ENCODE assay signal across 1 fruit fly cellular context in genomic region chr3R:23280806-23281257, dm6.
TF ChIP-seq lines count a peak whose summit lies in the region.

orb (minus strand) TSS chr3R:23280856.
Cdc16 (plus strand) TSS chr3R:23281201.

TF ChIP-seq in whole organism, embryonic, 481 proteins besides CTCF, POLR2A, EP300 and RAD21 (continued from another document):
- peak; percentile 94 for TF ChIP-seq NFAT (GFP tag; IDR thresholded peaks at IDR 0.05; lab: Robert Waterston, UW)
- TF ChIP-seq CG11085 (GFP tag; IDR thresholded peaks at IDR 0.05; lab: Robert Waterston, UW): peak; percentile 87
- TF ChIP-seq Sry-δ (GFP tag; optimal IDR thresholded peaks at IDR 0.05; lab: Kevin White, UChicago): peak; percentile 38
- peak; percentile 65 for TF ChIP-seq CG12104 (GFP tag; optimal IDR thresholded peaks at IDR 0.05; lab: Kevin White, UChicago)
- no peak; the same call in 1 of the 2 replicates for TF ChIP-seq sna (GFP tag; IDR thresholded peaks at IDR 0.05; lab: Robert Waterston, UW; ENCODE audit: partially characterized antibody)
- no peak for TF ChIP-seq Hey (tag; optimal IDR thresholded peaks at IDR 0.05; lab: Kevin White, UChicago)
- peak; percentile 82 for TF ChIP-seq Max (GFP tag; optimal IDR thresholded peaks at IDR 0.05; lab: Kevin White, UChicago)
- TF ChIP-seq Ada2b (GFP tag; IDR thresholded peaks at IDR 0.05; lab: Robert Waterston, UW): peak; percentile 91
- no peak for TF ChIP-seq Lpt (GFP tag; optimal IDR thresholded peaks at IDR 0.05; lab: Kevin White, UChicago)
- no peak for TF ChIP-seq CG6791 (GFP tag; IDR thresholded peaks at IDR 0.05; lab: Robert Waterston, UW; ENCODE audit: partially characterized antibody)
- TF ChIP-seq Rfx (GFP tag; IDR thresholded peaks at IDR 0.05; lab: Robert Waterston, UW): peak; percentile 95
- TF ChIP-seq unpg (GFP tag; optimal IDR thresholded peaks at IDR 0.05; lab: Kevin White, UChicago): peak; percentile 96
- peak; percentile 78 for TF ChIP-seq Mad (GFP tag; optimal IDR thresholded peaks at IDR 0.05; lab: Kevin White, UChicago)
- no peak for TF ChIP-seq chinmo (GFP tag; IDR thresholded peaks at IDR 0.05; lab: Robert Waterston, UW; ENCODE audit: partially characterized antibody)
- TF ChIP-seq ap (GFP tag; IDR thresholded peaks at IDR 0.05; lab: Robert Waterston, UW): peak; percentile 85
- TF ChIP-seq CG2712 (tag; optimal IDR thresholded peaks at IDR 0.05; lab: Kevin White, UChicago): peak; percentile 94
- TF ChIP-seq dpn (GFP tag; optimal IDR thresholded peaks at IDR 0.05; lab: Kevin White, UChicago): peak; percentile 81 to 95
- TF ChIP-seq CG17568 (GFP tag; optimal IDR thresholded peaks at IDR 0.05; lab: Kevin White, UChicago): peak; percentile 90
- TF ChIP-seq CG6175 (GFP tag; IDR thresholded peaks at IDR 0.05; lab: Robert Waterston, UW): peak; percentile 89
- TF ChIP-seq CG11723 (GFP tag; optimal IDR thresholded peaks at IDR 0.05; lab: Kevin White, UChicago): peak; percentile 76
- TF ChIP-seq CG6272 (GFP tag; IDR thresholded peaks at IDR 0.05; lab: Robert Waterston, UW): peak; percentile 88
- peak; percentile 60; the same call in 1 of the 2 replicates for TF ChIP-seq CG13287 (GFP tag; IDR thresholded peaks at IDR 0.05; lab: Robert Waterston, UW; ENCODE audit: partially characterized antibody)
- TF ChIP-seq Ptx1 (GFP tag; IDR thresholded peaks at IDR 0.05; lab: Robert Waterston, UW): peak; percentile 95
- peak; percentile 47 for TF ChIP-seq CG17912 (GFP tag; optimal IDR thresholded peaks at IDR 0.05; lab: Kevin White, UChicago)
- no peak for TF ChIP-seq bigmax (GFP tag; optimal IDR thresholded peaks at IDR 0.05; lab: Kevin White, UChicago)
- TF ChIP-seq nmo (GFP tag; optimal IDR thresholded peaks at IDR 0.05; lab: Kevin White, UChicago): peak; percentile 93
- TF ChIP-seq Deaf1 (tag; optimal IDR thresholded peaks at IDR 0.05; lab: Kevin White, UChicago): peak; percentile 79
- TF ChIP-seq CG43689 (GFP tag; IDR thresholded peaks at IDR 0.05; lab: Robert Waterston, UW): peak; percentile 70
- peak; percentile 71 for TF ChIP-seq Vsx1 (GFP tag; optimal IDR thresholded peaks at IDR 0.05; lab: Kevin White, UChicago)
- peak; percentile 86 for TF ChIP-seq zfh2 (GFP tag; optimal IDR thresholded peaks at IDR 0.05; lab: Kevin White, UChicago)
- TF ChIP-seq CG12071 (GFP tag; optimal IDR thresholded peaks at IDR 0.05; lab: Kevin White, UChicago): peak; percentile 68
- TF ChIP-seq H2.0 (GFP tag; IDR thresholded peaks at IDR 0.05; lab: Robert Waterston, UW): peak; percentile 94
- peak; percentile 51 for TF ChIP-seq shn (GFP tag; optimal IDR thresholded peaks at IDR 0.05; lab: Kevin White, UChicago)
- peak; percentile 73 for TF ChIP-seq CG7357 (GFP tag; IDR thresholded peaks at IDR 0.05; lab: Robert Waterston, UW)
- peak; percentile 93 for TF ChIP-seq CG7839 (tag; optimal IDR thresholded peaks at IDR 0.05; lab: Kevin White, UChicago)
- peak; percentile 71 for TF ChIP-seq Nf-YA (GFP tag; IDR thresholded peaks at IDR 0.05; lab: Robert Waterston, UW)
TF ChIP-seq in whole organism, embryonic: peak in this region for 401.
